Worm (Caenorhabditis elegans) whole organism, midembryonic: ENCODE results near the gene F53B3.5.

Source experiments
- T22C8.4 ChIP-seq: fragments of 200-800 bp; sonication (Bioruptor generic); IDR thresholded peaks from 2 replicates; pipeline ENCODE4 v1.3.6; 2022; ENCODE audit warnings: missing genetic modification characterization, missing compliant biosample characterization
- flt-1 ChIP-seq: fragments of 200-800 bp; sonication (Bioruptor generic); IDR thresholded peaks from 2 replicates; pipeline ENCODE4 v1.3.6; 2022; ENCODE audit warnings: missing genetic modification characterization, missing compliant biosample characterization
- klf-2 ChIP-seq: fragments of 200-800 bp; sonication (Bioruptor generic); conservative IDR thresholded peaks from 2 replicates; pipeline ENCODE4 v1.3.6; 2022; ENCODE audit warnings: missing genetic modification reagents, missing genetic modification characterization, missing compliant biosample characterization
- med-1 ChIP-seq: sonication (generic microtip); optimal IDR thresholded peaks from 2 replicates; lab custom pipeline; 2017; ENCODE audit warnings: missing genetic modification characterization, mild to moderate bottlenecking, missing compliant biosample characterization, antibody characterized with exemption, missing genetic modification reagents; ENCODE audit not compliant: insufficient read depth
- tab-1 ChIP-seq: fragments of 200-800 bp; sonication (Bioruptor generic); IDR thresholded peaks from 2 replicates; pipeline ENCODE4 v1.3.6; 2022; ENCODE audit warnings: missing genetic modification characterization, missing compliant biosample characterization
- ztf-29 ChIP-seq: fragments of 200-800 bp; sonication (Bioruptor generic); IDR thresholded peaks from 2 replicates; pipeline ENCODE4 v1.3.6; 2022; ENCODE audit warnings: missing genetic modification reagents, missing genetic modification characterization, missing compliant biosample characterization

- TF ChIP-seq med-1 (GFP tag; lab: Kevin White, UChicago) (no peak), ztf-29 (GFP tag; lab: Robert Waterston, UW) (no peak), klf-2 (no peak), flt-1 (GFP tag; lab: Robert Waterston, UW) (peak; percentile 67), T22C8.4 (GFP tag; lab: Robert Waterston, UW) (no peak), tab-1 (no peak)
These were observed at the start of gene F53B3.5 for ce11 chrX:2879529-2880265.
